Fruit fly (Drosophila melanogaster): Measurements from ENCODE around the gene CG42750.

DNA sequence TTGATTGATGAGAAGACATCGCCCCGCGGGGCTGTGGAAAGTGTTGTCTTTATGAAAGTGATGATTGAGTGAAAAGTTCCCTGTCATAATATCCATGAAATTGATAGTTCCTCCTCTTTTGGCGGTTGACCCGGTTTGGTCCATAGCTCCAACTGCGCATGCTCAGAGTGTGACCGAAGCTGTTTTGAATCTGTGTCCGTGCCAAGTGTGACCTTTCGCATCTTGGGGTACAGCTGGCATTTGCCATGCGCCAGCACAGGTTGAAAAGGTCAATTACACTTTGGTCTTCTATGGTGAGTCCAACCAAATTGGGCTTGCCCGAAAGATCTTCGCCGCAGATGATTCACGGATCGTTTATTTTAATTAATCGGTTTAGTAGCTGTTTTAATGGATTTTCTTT is 45.4 kb upstream of the CG42750 start:
- TF ChIP-seq psq (optimal IDR thresholded peaks at IDR 0.05) (no peak), pan (optimal IDR thresholded peaks at IDR 0.05) (no peak), usp (GFP tag; optimal IDR thresholded peaks at IDR 0.05) (no peak), EcR (GFP tag; optimal IDR thresholded peaks at IDR 0.05) (no peak)
